Worm (Caenorhabditis elegans) whole organism, L1 larva: Measurements from ENCODE around the gene Y57G11B.2.

Experiments used
- C16A3.4 ChIP-seq: fragments of 150-350 bp; optimal IDR thresholded peaks from 2 replicates; lab custom pipeline; 2014; ENCODE audit warnings: missing biosample characterization, missing genetic modification characterization
- ama-1 ChIP-seq: fragments of 150-350 bp; optimal IDR thresholded peaks from 2 replicates; lab custom pipeline; 2014
- dpl-1 ChIP-seq, 3 experiments: fragments of 150-350 bp in 2 of 3; sonication (generic microtip) in 1 of 3; optimal IDR thresholded peaks; 2 replicates each; lab custom pipeline; 2014 to 2017; ENCODE audit warnings: missing biosample characterization in 3 of 3, missing genetic modification characterization in 3 of 3, missing genetic modification reagents in 3 of 3
- dsc-1 ChIP-seq: sonication (generic microtip); optimal IDR thresholded peaks from 2 replicates; lab custom pipeline; 2016; ENCODE audit warnings: mild to moderate bottlenecking, missing genetic modification characterization, missing compliant biosample characterization
- egl-27 ChIP-seq, 2 experiments: fragments of 150-350 bp in 1 of 2; sonication (generic microtip); optimal IDR thresholded peaks; 3 replicates each; lab custom pipeline; 2017 to 2018; ENCODE audit warnings: missing biosample characterization in 2 of 2, missing genetic modification characterization in 2 of 2, missing genetic modification reagents in 2 of 2
- grh-1 ChIP-seq: fragments of 200-800 bp; sonication (Bioruptor generic); IDR thresholded peaks from 2 replicates; pipeline ENCODE4 v1.3.6; 2022; ENCODE audit warnings: missing genetic modification reagents, missing genetic modification characterization, missing compliant biosample characterization
- nhr-11 ChIP-seq: fragments of 150-350 bp; optimal IDR thresholded peaks from 2 replicates; lab custom pipeline; 2014; ENCODE audit warnings: missing biosample characterization, missing genetic modification characterization
- rnt-1 ChIP-seq: sonication (generic microtip); optimal IDR thresholded peaks from 2 replicates; lab custom pipeline; 2016; ENCODE audit warnings: mild to moderate bottlenecking, missing genetic modification characterization, moderate library complexity, missing compliant biosample characterization
- snpc-4 ChIP-seq: fragments of 150-350 bp; optimal IDR thresholded peaks from 2 replicates; lab custom pipeline; 2014; ENCODE audit warnings: missing biosample characterization, missing genetic modification characterization
- unc-130 ChIP-seq: fragments of 150-350 bp; optimal IDR thresholded peaks from 2 replicates; lab custom pipeline; 2017; ENCODE audit warnings: missing biosample characterization, missing genetic modification characterization, inconsistent platforms

DNA sequence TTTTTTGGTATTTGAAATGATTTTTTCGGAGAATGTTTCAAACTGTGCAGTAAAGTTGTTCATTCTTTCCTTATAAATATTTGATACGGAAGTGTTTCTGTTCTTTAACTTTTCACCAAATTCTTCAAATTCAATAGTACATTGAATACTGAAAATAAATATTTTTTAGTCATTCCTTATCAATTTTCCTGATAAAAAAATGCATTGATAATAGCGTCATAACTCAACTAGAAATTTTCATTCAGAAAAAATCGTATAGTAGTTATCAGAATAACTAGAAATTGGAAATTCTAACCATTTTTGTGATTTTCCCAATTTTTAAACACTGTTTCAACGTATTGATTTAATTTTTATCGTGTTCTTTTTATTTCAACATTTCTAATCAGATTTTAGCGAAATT, 5.9 kb upstream of the Y57G11B.2 start:
- no peak for TF ChIP-seq dpl-1 (GFP tag; optimal IDR thresholded peaks at IDR 0.05; lab: Kevin White, UChicago)
- no peak for TF ChIP-seq ama-1
- no peak for TF ChIP-seq nhr-11 (tag; lab: Kevin White, UChicago)
- no peak for TF ChIP-seq unc-130 (tag; lab: Kevin White, UChicago)
- no peak for TF ChIP-seq snpc-4 (tag; lab: Kevin White, UChicago)
- no peak for TF ChIP-seq grh-1
- TF ChIP-seq rnt-1 (tag; lab: Kevin White, UChicago): no peak
- TF ChIP-seq dsc-1 (tag; lab: Kevin White, UChicago): no peak
- no peak for TF ChIP-seq egl-27 (tag; optimal IDR thresholded peaks at IDR 0.05; lab: Kevin White, UChicago)
- no peak for TF ChIP-seq C16A3.4 (tag; lab: Kevin White, UChicago)
